Worm (Caenorhabditis elegans): ENCODE data around the gene R13A1.1.

DNA sequence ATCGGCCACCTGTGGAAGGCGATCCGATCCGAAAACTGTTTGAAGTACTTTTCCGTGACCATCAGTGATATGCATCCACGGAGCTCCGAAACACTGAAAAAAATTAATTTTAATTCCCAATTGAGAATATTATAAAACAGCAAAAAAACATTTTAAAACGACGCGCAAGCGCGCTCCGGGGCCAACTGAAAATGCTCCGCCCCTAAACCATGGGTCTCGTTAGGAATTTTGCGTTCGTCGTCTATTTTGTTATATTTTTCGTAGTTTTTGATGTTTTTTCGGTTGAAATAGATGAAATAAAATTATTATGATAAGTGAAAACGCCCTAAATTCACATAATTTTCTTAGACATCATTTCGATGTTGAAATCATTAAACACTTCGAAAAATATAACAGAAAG, 20.7 kb downstream of the R13A1.1 start:
- TF ChIP-seq dmd-4 (tag; optimal IDR thresholded peaks at IDR 0.05; ENCODE audit: borderline replicate concordance) (no peak), nhr-11 (tag; optimal IDR thresholded peaks at IDR 0.05) (no peak), ets-4 (tag; optimal IDR thresholded peaks at IDR 0.05) (no peak)
